Fruit fly (Drosophila melanogaster): ENCODE measurements around the gene dia.

The dia gene

dm6 chr2L:20794656-20795055, 36.7 kb downstream of the dia start:
- no peak for TF ChIP-seq Dll (optimal IDR thresholded peaks at IDR 0.05)
- no peak for TF ChIP-seq CG8478 (optimal IDR thresholded peaks at IDR 0.05)
- no peak for TF ChIP-seq psq (optimal IDR thresholded peaks at IDR 0.05)
- TF ChIP-seq EcR (GFP tag; optimal IDR thresholded peaks at IDR 0.05) = no peak
- TF ChIP-seq usp (GFP tag; optimal IDR thresholded peaks at IDR 0.05) = no peak
- no peak for TF ChIP-seq pan (optimal IDR thresholded peaks at IDR 0.05)

- TF ChIP-seq psq (optimal IDR thresholded peaks at IDR 0.05) = no peak
These were observed 37.8 kb downstream of the dia start for dm6 chr2L:20795774-20796173.

dm6 chr2L:20796758-20797514, 39.0 kb downstream of the dia start, which contains the start of gene vari:
Gene vari, minus strand, starts transcription at chr2L:20797042.
- TF ChIP-seq psq (optimal IDR thresholded peaks at IDR 0.05) (no peak), usp (GFP tag; optimal IDR thresholded peaks at IDR 0.05) (no peak), pan (optimal IDR thresholded peaks at IDR 0.05) (no peak), EcR (GFP tag; optimal IDR thresholded peaks at IDR 0.05) (no peak), CG8478 (optimal IDR thresholded peaks at IDR 0.05) (no peak), Dll (optimal IDR thresholded peaks at IDR 0.05) (no peak)

dm6 chr2L:20797515-20797847, 39.5 kb downstream of the dia start, which contains the start of gene CG9328:
Gene CG9328, plus strand, starts transcription at chr2L:20797715.
- TF ChIP-seq EcR (GFP tag; optimal IDR thresholded peaks at IDR 0.05) (no peak), CG8478 (optimal IDR thresholded peaks at IDR 0.05) (no peak), usp (GFP tag; optimal IDR thresholded peaks at IDR 0.05) (no peak), pan (optimal IDR thresholded peaks at IDR 0.05) (no peak), psq (optimal IDR thresholded peaks at IDR 0.05) (no peak), Dll (optimal IDR thresholded peaks at IDR 0.05) (no peak)

dm6 chr2L:20798351-20798777, 40.4 kb downstream of the dia start:
- TF ChIP-seq Dll (optimal IDR thresholded peaks at IDR 0.05) = no peak
- TF ChIP-seq usp (GFP tag; optimal IDR thresholded peaks at IDR 0.05) = no peak
- no peak for TF ChIP-seq psq (optimal IDR thresholded peaks at IDR 0.05)
- no peak for TF ChIP-seq CG8478 (optimal IDR thresholded peaks at IDR 0.05)
- TF ChIP-seq pan (optimal IDR thresholded peaks at IDR 0.05) = no peak
- no peak for TF ChIP-seq EcR (GFP tag; optimal IDR thresholded peaks at IDR 0.05)

dm6 chr2L:20799991-20800897, 42.3 kb downstream of the dia start:
- TF ChIP-seq Dll (optimal IDR thresholded peaks at IDR 0.05) (no peak), EcR (GFP tag; optimal IDR thresholded peaks at IDR 0.05) (no peak), pan (optimal IDR thresholded peaks at IDR 0.05) (no peak), usp (GFP tag; optimal IDR thresholded peaks at IDR 0.05) (no peak), psq (optimal IDR thresholded peaks at IDR 0.05) (no peak), CG8478 (optimal IDR thresholded peaks at IDR 0.05) (no peak)

dm6 chr2L:20801801-20802200, 43.9 kb downstream of the dia start:
- no peak for TF ChIP-seq usp (GFP tag; optimal IDR thresholded peaks at IDR 0.05)
- no peak for TF ChIP-seq Dll (optimal IDR thresholded peaks at IDR 0.05)
- TF ChIP-seq EcR (GFP tag; optimal IDR thresholded peaks at IDR 0.05) = no peak
- no peak for TF ChIP-seq pan (optimal IDR thresholded peaks at IDR 0.05)
- TF ChIP-seq CG8478 (optimal IDR thresholded peaks at IDR 0.05) = no peak
- no peak for TF ChIP-seq psq (optimal IDR thresholded peaks at IDR 0.05)

dm6 chr2L:20802204-20802603, 44.3 kb downstream of the dia start:
- TF ChIP-seq usp (GFP tag; optimal IDR thresholded peaks at IDR 0.05) (no peak), CG8478 (optimal IDR thresholded peaks at IDR 0.05) (no peak), Dll (optimal IDR thresholded peaks at IDR 0.05) (no peak), EcR (GFP tag; optimal IDR thresholded peaks at IDR 0.05) (no peak), psq (optimal IDR thresholded peaks at IDR 0.05) (no peak), pan (optimal IDR thresholded peaks at IDR 0.05) (no peak)

- TF ChIP-seq psq (optimal IDR thresholded peaks at IDR 0.05) = no peak
- TF ChIP-seq pan (optimal IDR thresholded peaks at IDR 0.05) = no peak
- no peak for TF ChIP-seq usp (GFP tag; optimal IDR thresholded peaks at IDR 0.05)
- no peak for TF ChIP-seq CG8478 (optimal IDR thresholded peaks at IDR 0.05)
- TF ChIP-seq EcR (GFP tag; optimal IDR thresholded peaks at IDR 0.05) = no peak
- no peak for TF ChIP-seq Dll (optimal IDR thresholded peaks at IDR 0.05)
These were observed 44.9 kb downstream of the dia start for dm6 chr2L:20802839-20803238.

dm6 chr2L:20803733-20804164, 45.8 kb downstream of the dia start:
- TF ChIP-seq psq (optimal IDR thresholded peaks at IDR 0.05) (no peak), usp (GFP tag; optimal IDR thresholded peaks at IDR 0.05) (no peak), EcR (GFP tag; optimal IDR thresholded peaks at IDR 0.05) (no peak), CG8478 (optimal IDR thresholded peaks at IDR 0.05) (no peak), pan (optimal IDR thresholded peaks at IDR 0.05) (no peak), Dll (optimal IDR thresholded peaks at IDR 0.05) (no peak)

- TF ChIP-seq psq (optimal IDR thresholded peaks at IDR 0.05) (no peak), pan (optimal IDR thresholded peaks at IDR 0.05) (peak; percentile 79)
These were observed 47.8 kb downstream of the dia start for dm6 chr2L:20805624-20806339.

dm6 chr2L:20806619-20807018, 48.7 kb downstream of the dia start:
- TF ChIP-seq Dll (optimal IDR thresholded peaks at IDR 0.05) (no peak), EcR (GFP tag; optimal IDR thresholded peaks at IDR 0.05) (no peak), CG8478 (optimal IDR thresholded peaks at IDR 0.05) (no peak), usp (GFP tag; optimal IDR thresholded peaks at IDR 0.05) (no peak), psq (optimal IDR thresholded peaks at IDR 0.05) (no peak)

Data from whole organism.